Worm (Caenorhabditis elegans): ENCODE measurements around the gene B0432.7.

B0432.7 gene

ce11 chrII:247736-248135, 26.0 kb downstream of the B0432.7 start:
- TF ChIP-seq nhr-237 (tag; optimal IDR thresholded peaks at IDR 0.05) (no peak), eor-1 (tag; optimal IDR thresholded peaks at IDR 0.05) (no peak), R02D3.7 (tag; optimal IDR thresholded peaks at IDR 0.05) (no peak), lin-39 (tag; optimal IDR thresholded peaks at IDR 0.05) (no peak), sea-2 (GFP tag; optimal IDR thresholded peaks at IDR 0.05) (no peak), daf-12 (tag; optimal IDR thresholded peaks at IDR 0.05) (no peak)

ce11 chrII:240043-240442, 33.7 kb downstream of the B0432.7 start:
- TF ChIP-seq skn-1 (tag; optimal IDR thresholded peaks at IDR 0.05) = peak; percentile 75
- peak; percentile 100 for TF ChIP-seq pqm-1 (tag; optimal IDR thresholded peaks at IDR 0.05)
- no peak for TF ChIP-seq nhr-12 (tag; optimal IDR thresholded peaks at IDR 0.05)
- TF ChIP-seq elt-2 (tag; optimal IDR thresholded peaks at IDR 0.05) = peak; percentile 92

- no peak for TF ChIP-seq ceh-82 (tag; optimal IDR thresholded peaks at IDR 0.05)
Observed at ce11 chrII:237721-238120, 36.1 kb downstream of the B0432.7 start, which contains the start of gene laat-1. TSS of gene laat-1 (minus strand) at chrII:237821.

- no peak for TF ChIP-seq ceh-9 (tag; optimal IDR thresholded peaks at IDR 0.05)
- no peak for TF ChIP-seq ama-1 (optimal IDR thresholded peaks at IDR 0.05)
- no peak for TF ChIP-seq nhr-43 (tag; optimal IDR thresholded peaks at IDR 0.05; ENCODE audit: poor library complexity, severe bottlenecking)
- TF ChIP-seq nhr-23 (tag; optimal IDR thresholded peaks at IDR 0.05) = no peak
- TF ChIP-seq unc-39 (tag; optimal IDR thresholded peaks at IDR 0.05) = no peak
- TF ChIP-seq ceh-16 (tag; optimal IDR thresholded peaks at IDR 0.05) = no peak
- TF ChIP-seq tbx-2 (tag; optimal IDR thresholded peaks at IDR 0.05) = no peak
- TF ChIP-seq snpc-4 (tag; optimal IDR thresholded peaks at IDR 0.05) = no peak
- no peak for TF ChIP-seq fos-1 (tag; optimal IDR thresholded peaks at IDR 0.05)
- TF ChIP-seq pqm-1 (tag; optimal IDR thresholded peaks at IDR 0.05) = no peak
- no peak for TF ChIP-seq nhr-67 (tag; optimal IDR thresholded peaks at IDR 0.05)
- TF ChIP-seq elt-3 (tag; optimal IDR thresholded peaks at IDR 0.05) = no peak
- TF ChIP-seq pha-4 (tag; optimal IDR thresholded peaks at IDR 0.05) = no peak
- no peak for TF ChIP-seq nhr-76 (tag; optimal IDR thresholded peaks at IDR 0.05)
- TF ChIP-seq ztf-11 (tag; optimal IDR thresholded peaks at IDR 0.05) = no peak
- TF ChIP-seq nhr-11 (tag; optimal IDR thresholded peaks at IDR 0.05) = no peak
- TF ChIP-seq hmg-11 (tag; optimal IDR thresholded peaks at IDR 0.05) = no peak
- no peak for TF ChIP-seq nhr-12 (tag; optimal IDR thresholded peaks at IDR 0.05)
Observed at ce11 chrII:232641-233040, 41.1 kb downstream of the B0432.7 start, which contains the start of gene Y43H11AL.1. TSS of gene Y43H11AL.1 (minus strand) at chrII:232741.

- TF ChIP-seq nhr-23 (tag; optimal IDR thresholded peaks at IDR 0.05) (peak; percentile 81), lin-15B (tag; optimal IDR thresholded peaks at IDR 0.05) (peak; percentile 71), skn-1 (tag; optimal IDR thresholded peaks at IDR 0.05) (peak; percentile 37), pqm-1 (tag; optimal IDR thresholded peaks at IDR 0.05) (peak; percentile 46), nfya-1 (tag; optimal IDR thresholded peaks at IDR 0.05; ENCODE audit: insufficient read depth) (peak; percentile 86), nhr-67 (tag; optimal IDR thresholded peaks at IDR 0.05) (no peak), R02D3.7 (tag; optimal IDR thresholded peaks at IDR 0.05) (peak; percentile 3), fkh-10 (GFP tag; optimal IDR thresholded peaks at IDR 0.05) (no peak), lin-39 (tag; optimal IDR thresholded peaks at IDR 0.05) (peak; percentile 95), elt-2 (tag; optimal IDR thresholded peaks at IDR 0.05) (peak; percentile 56), ZK546.5 (tag; optimal IDR thresholded peaks at IDR 0.05) (no peak), pha-4 (tag; optimal IDR thresholded peaks at IDR 0.05) (peak; percentile 47), elt-1 (tag; optimal IDR thresholded peaks at IDR 0.05) (peak; percentile 66), lsy-12 (tag; optimal IDR thresholded peaks at IDR 0.05) (peak; percentile 34), mdl-1 (tag; optimal IDR thresholded peaks at IDR 0.05) (peak; percentile 40), ceh-28 (tag; optimal IDR thresholded peaks at IDR 0.05) (peak; percentile 75), snpc-4 (tag; optimal IDR thresholded peaks at IDR 0.05) (peak; percentile 37), tbx-2 (tag; optimal IDR thresholded peaks at IDR 0.05) (peak; percentile 58), mml-1 (tag; optimal IDR thresholded peaks at IDR 0.05) (no peak), nhr-25 (tag; optimal IDR thresholded peaks at IDR 0.05) (peak; percentile 96), unc-62 (GFP tag; optimal IDR thresholded peaks at IDR 0.05) (peak; percentile 64), hmg-11 (tag; optimal IDR thresholded peaks at IDR 0.05) (peak; percentile 85), jun-1 (tag; optimal IDR thresholded peaks at IDR 0.05) (peak; percentile 81), elt-3 (tag; optimal IDR thresholded peaks at IDR 0.05) (no peak), ceh-9 (tag; optimal IDR thresholded peaks at IDR 0.05) (no peak), egl-5 (tag; optimal IDR thresholded peaks at IDR 0.05) (peak; percentile 15), ama-1 (optimal IDR thresholded peaks at IDR 0.05) (peak; percentile 41)
Observed at ce11 chrII:221212-221611, 52.6 kb downstream of the B0432.7 start.
